Worm (Caenorhabditis elegans) whole organism, midembryonic: Measurements from ENCODE around the gene nhr-142.

ENCODE experiments used
- T22C8.4 ChIP-seq: fragments of 200-800 bp; sonication (Bioruptor generic); IDR thresholded peaks from 2 replicates; pipeline ENCODE4 v1.3.6; 2022; ENCODE audit warnings: missing genetic modification characterization, missing compliant biosample characterization
- cog-1 ChIP-seq: sonication (generic microtip); optimal IDR thresholded peaks from 2 replicates; lab custom pipeline; 2016; ENCODE audit warnings: missing genetic modification characterization, missing compliant biosample characterization
- flt-1 ChIP-seq: fragments of 200-800 bp; sonication (Bioruptor generic); IDR thresholded peaks from 2 replicates; pipeline ENCODE4 v1.3.6; 2022; ENCODE audit warnings: missing genetic modification characterization, missing compliant biosample characterization
- klf-2 ChIP-seq: fragments of 200-800 bp; sonication (Bioruptor generic); conservative IDR thresholded peaks from 2 replicates; pipeline ENCODE4 v1.3.6; 2022; ENCODE audit warnings: missing genetic modification reagents, missing genetic modification characterization, missing compliant biosample characterization
- med-1 ChIP-seq: sonication (generic microtip); optimal IDR thresholded peaks from 2 replicates; lab custom pipeline; 2017; ENCODE audit warnings: missing genetic modification characterization, mild to moderate bottlenecking, missing compliant biosample characterization, antibody characterized with exemption, missing genetic modification reagents; ENCODE audit not compliant: insufficient read depth
- ref-1 ChIP-seq: fragments of 200-800 bp; sonication (Bioruptor generic); conservative IDR thresholded peaks from 2 replicates; pipeline ENCODE4 v1.3.6; 2022; ENCODE audit warnings: missing genetic modification reagents, missing genetic modification characterization, missing compliant biosample characterization
- tab-1 ChIP-seq: fragments of 200-800 bp; sonication (Bioruptor generic); IDR thresholded peaks from 2 replicates; pipeline ENCODE4 v1.3.6; 2022; ENCODE audit warnings: missing genetic modification characterization, missing compliant biosample characterization
- ztf-23 ChIP-seq: fragments of 200-800 bp; sonication (Bioruptor generic); IDR thresholded peaks from 2 replicates; pipeline ENCODE4 v1.3.6; 2022; ENCODE audit warnings: missing genetic modification reagents, missing genetic modification characterization, missing compliant biosample characterization
- ztf-29 ChIP-seq: fragments of 200-800 bp; sonication (Bioruptor generic); IDR thresholded peaks from 2 replicates; pipeline ENCODE4 v1.3.6; 2022; ENCODE audit warnings: missing genetic modification reagents, missing genetic modification characterization, missing compliant biosample characterization

nhr-142 gene

DNA sequence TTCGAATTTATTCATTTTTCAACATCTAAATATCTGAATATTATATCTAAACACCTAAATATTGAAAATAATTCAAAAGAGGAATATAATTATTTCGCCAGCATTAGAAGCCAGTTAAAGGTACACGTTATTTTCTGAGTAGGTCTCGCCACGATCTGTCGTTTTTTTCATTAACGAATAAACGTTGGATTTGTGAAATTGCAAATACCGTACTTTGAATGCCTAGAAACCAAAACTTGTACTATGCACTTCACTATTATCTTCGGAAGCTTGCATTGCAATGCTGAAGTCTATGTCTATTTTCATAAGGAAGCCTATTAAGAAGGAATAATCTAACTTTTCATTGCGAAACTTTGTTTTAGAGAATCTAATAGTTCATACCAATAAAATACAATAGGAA is 17.9 kb downstream of the nhr-142 start:
- TF ChIP-seq T22C8.4 (no peak), cog-1 (no peak), flt-1 (GFP tag; lab: Robert Waterston, UW) (no peak), ref-1 (GFP tag; lab: Robert Waterston, UW) (no peak), med-1 (no peak), ztf-29 (GFP tag; lab: Robert Waterston, UW) (no peak), klf-2 (GFP tag; lab: Robert Waterston, UW) (no peak), ztf-23 (no peak), tab-1 (GFP tag; lab: Robert Waterston, UW) (no peak)

DNA sequence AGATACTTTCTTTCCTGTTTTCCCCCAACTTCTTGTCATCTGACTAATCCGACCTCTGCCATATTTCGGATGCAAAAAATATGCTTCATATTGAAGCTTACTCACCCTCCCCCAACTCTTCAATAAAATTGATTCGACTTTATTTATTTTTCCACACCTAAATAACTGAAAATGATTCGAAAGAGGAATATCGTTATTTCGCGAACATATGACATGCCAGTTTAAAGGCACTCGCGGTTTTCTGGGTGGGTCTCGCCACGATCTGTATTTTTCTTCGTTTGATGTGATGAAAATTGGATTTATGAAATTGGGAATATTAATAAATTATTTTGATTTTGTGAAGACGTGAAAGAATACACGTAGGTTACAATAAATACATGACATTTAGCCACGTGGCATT is 18.7 kb downstream of the nhr-142 start, which contains the start of gene F44E7.3:
Gene F44E7.3 (plus strand): TSS at position 319 of the 400 bp plus-strand sequence.
- TF ChIP-seq flt-1 (GFP tag; lab: Robert Waterston, UW) (no peak), ref-1 (GFP tag; lab: Robert Waterston, UW) (no peak), med-1 (no peak), ztf-23 (no peak), ztf-29 (GFP tag; lab: Robert Waterston, UW) (no peak), tab-1 (GFP tag; lab: Robert Waterston, UW) (no peak), T22C8.4 (no peak), klf-2 (GFP tag; lab: Robert Waterston, UW) (no peak), cog-1 (no peak)

DNA sequence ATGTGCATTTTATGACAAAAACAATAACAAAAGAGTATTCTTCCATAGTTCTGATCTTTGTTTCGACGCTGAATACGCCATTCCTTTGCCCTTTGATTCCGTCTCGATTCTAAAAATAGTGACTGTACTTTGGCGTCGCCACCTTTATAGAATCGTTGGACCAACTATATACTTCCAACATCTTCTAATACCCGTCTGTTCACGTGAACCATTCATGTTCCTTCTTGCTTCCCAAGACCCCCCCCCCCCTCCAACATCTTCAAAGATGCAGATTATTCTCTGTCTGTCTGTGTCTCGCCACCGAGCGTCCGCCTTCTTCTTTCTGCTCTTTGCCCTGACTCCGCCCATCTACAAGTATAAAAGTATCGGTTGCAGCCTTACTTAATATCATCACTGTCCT is 20.4 kb downstream of the nhr-142 start:
- TF ChIP-seq flt-1 (GFP tag; lab: Robert Waterston, UW) (no peak), ztf-23 (no peak), ztf-29 (GFP tag; lab: Robert Waterston, UW) (no peak), med-1 (no peak), cog-1 (no peak), ref-1 (GFP tag; lab: Robert Waterston, UW) (no peak), tab-1 (GFP tag; lab: Robert Waterston, UW) (no peak)

- TF ChIP-seq klf-2 (GFP tag; lab: Robert Waterston, UW): no peak
- TF ChIP-seq tab-1 (GFP tag; lab: Robert Waterston, UW): no peak
- no peak for TF ChIP-seq ztf-29 (GFP tag; lab: Robert Waterston, UW)
- TF ChIP-seq med-1: no peak
- no peak for TF ChIP-seq flt-1 (GFP tag; lab: Robert Waterston, UW)
- TF ChIP-seq T22C8.4: no peak
- TF ChIP-seq ztf-23: no peak
- no peak for TF ChIP-seq ref-1 (GFP tag; lab: Robert Waterston, UW)
- TF ChIP-seq cog-1: no peak
Observed at ce11 chrV:5769500-5769899, 20.9 kb downstream of the nhr-142 start.

DNA sequence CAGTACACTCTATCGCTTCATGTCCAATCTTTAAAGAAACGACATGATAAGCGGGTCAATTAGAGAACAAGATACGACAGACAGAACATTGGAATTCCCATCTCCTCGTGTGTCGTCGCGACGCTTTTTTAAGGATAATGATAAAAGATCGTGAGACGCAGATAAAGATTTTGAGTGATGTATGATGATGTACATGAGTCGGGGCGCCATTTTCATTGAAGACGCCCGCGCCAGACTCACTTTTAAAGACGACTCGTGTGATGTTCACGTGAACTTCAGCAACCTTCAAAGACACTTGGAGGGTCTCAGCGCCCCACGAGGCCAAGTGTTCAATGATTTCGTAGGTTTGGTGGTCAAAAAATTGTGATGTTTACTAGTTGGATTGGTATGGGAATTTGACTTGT is 22.1 kb downstream of the nhr-142 start:
- TF ChIP-seq med-1 (no peak), ztf-29 (GFP tag; lab: Robert Waterston, UW) (no peak), cog-1 (no peak), ref-1 (GFP tag; lab: Robert Waterston, UW) (no peak), flt-1 (GFP tag; lab: Robert Waterston, UW) (no peak), tab-1 (GFP tag; lab: Robert Waterston, UW) (no peak), ztf-23 (no peak)

DNA sequence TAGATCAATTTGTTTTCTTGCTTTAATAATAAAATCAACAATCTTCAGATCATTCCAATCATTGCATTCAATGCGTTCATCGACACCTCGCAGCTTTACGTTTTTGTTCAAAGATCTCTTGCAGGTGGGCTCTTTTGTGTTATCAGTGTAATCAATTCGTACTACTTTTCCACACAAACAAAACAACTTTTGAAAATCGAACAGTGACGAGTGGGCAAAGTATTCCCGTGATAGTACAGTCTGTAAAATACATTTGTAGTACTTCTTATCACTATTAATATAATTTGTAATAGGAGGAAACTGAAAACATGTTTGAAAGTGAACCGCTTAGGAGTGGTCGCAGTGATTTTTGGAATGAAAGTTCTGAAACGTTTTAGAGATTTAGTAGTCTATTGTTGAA is 25.3 kb downstream of the nhr-142 start, which contains the start of gene pgph-2:
Gene pgph-2 (plus strand): TSS at position 47 of the 400 bp plus-strand sequence.
- TF ChIP-seq ref-1 (GFP tag; lab: Robert Waterston, UW): no peak
- no peak for TF ChIP-seq cog-1
- no peak for TF ChIP-seq flt-1 (GFP tag; lab: Robert Waterston, UW)
- no peak for TF ChIP-seq med-1
- no peak for TF ChIP-seq T22C8.4
- TF ChIP-seq ztf-29 (GFP tag; lab: Robert Waterston, UW): no peak
- TF ChIP-seq ztf-23: no peak
- no peak for TF ChIP-seq tab-1 (GFP tag; lab: Robert Waterston, UW)
- no peak for TF ChIP-seq klf-2 (GFP tag; lab: Robert Waterston, UW)

ce11 chrV:5763787-5764186 is 26.6 kb downstream of the nhr-142 start, which contains the start of gene pgph-3:
Gene pgph-3, minus strand, starts transcription at chrV:5763846.
- TF ChIP-seq med-1 (no peak), flt-1 (GFP tag; lab: Robert Waterston, UW) (no peak), cog-1 (no peak), ztf-23 (no peak), tab-1 (GFP tag; lab: Robert Waterston, UW) (no peak), ztf-29 (GFP tag; lab: Robert Waterston, UW) (no peak), klf-2 (GFP tag; lab: Robert Waterston, UW) (no peak), ref-1 (GFP tag; lab: Robert Waterston, UW) (no peak)

DNA sequence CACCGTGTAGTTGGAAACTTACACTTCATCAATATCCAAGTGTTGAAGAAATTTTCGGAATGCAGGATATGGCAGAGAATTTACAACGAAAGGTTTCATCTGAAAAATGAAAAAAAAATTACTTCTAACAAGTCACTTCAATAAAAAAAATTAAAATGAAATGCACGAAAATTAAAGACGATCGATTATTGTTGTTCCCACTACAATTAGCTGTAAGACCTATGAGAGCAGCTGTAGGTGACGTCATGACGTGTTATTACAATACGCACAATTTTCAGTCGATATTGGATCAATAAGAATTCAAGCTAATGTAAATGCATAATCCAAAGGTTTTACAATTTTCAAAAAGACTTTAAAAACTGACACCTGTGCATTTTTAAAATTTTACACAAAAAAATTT is 30.2 kb downstream of the nhr-142 start, which contains the start of gene C53A3.1:
Gene C53A3.1 (minus strand): TSS at position 101 of the 400 bp plus-strand sequence.
- no peak for TF ChIP-seq flt-1 (GFP tag; lab: Robert Waterston, UW)
- TF ChIP-seq T22C8.4: no peak
- no peak for TF ChIP-seq cog-1
- no peak for TF ChIP-seq ztf-23
- no peak for TF ChIP-seq ztf-29 (GFP tag; lab: Robert Waterston, UW)
- no peak for TF ChIP-seq tab-1 (GFP tag; lab: Robert Waterston, UW)
- TF ChIP-seq med-1: no peak
- no peak for TF ChIP-seq klf-2 (GFP tag; lab: Robert Waterston, UW)
- TF ChIP-seq ref-1 (GFP tag; lab: Robert Waterston, UW): no peak

- TF ChIP-seq ref-1 (GFP tag; lab: Robert Waterston, UW): no peak
- no peak for TF ChIP-seq cog-1
- no peak for TF ChIP-seq tab-1 (GFP tag; lab: Robert Waterston, UW)
- TF ChIP-seq T22C8.4: no peak
- TF ChIP-seq klf-2 (GFP tag; lab: Robert Waterston, UW): no peak
- no peak for TF ChIP-seq ztf-29 (GFP tag; lab: Robert Waterston, UW)
- no peak for TF ChIP-seq flt-1 (GFP tag; lab: Robert Waterston, UW)
- no peak for TF ChIP-seq ztf-23
- no peak for TF ChIP-seq med-1
Observed at ce11 chrV:5758780-5759179, 31.6 kb downstream of the nhr-142 start, which contains the start of gene C53A3.4. Gene C53A3.4, minus strand, starts transcription at chrV:5758880.

ce11 chrV:5756193-5756592 is 34.2 kb downstream of the nhr-142 start, which contains the start of gene C53A3.3:
Gene C53A3.3, plus strand, starts transcription at chrV:5756493.
- no peak for TF ChIP-seq flt-1 (GFP tag; lab: Robert Waterston, UW)
- no peak for TF ChIP-seq tab-1 (GFP tag; lab: Robert Waterston, UW)
- TF ChIP-seq T22C8.4: no peak
- no peak for TF ChIP-seq med-1
- TF ChIP-seq ztf-29 (GFP tag; lab: Robert Waterston, UW): no peak
- TF ChIP-seq cog-1: no peak
- TF ChIP-seq klf-2 (GFP tag; lab: Robert Waterston, UW): no peak
- no peak for TF ChIP-seq ref-1 (GFP tag; lab: Robert Waterston, UW)
- no peak for TF ChIP-seq ztf-23
